Worm (Caenorhabditis elegans) whole organism, late embryonic: Measurements from ENCODE around the gene pccb-1.
A peak's percentile ranks its signal among the peaks of the same experiment; 100 is the strongest.

ENCODE experiments used
- C08G9.2 ChIP-seq: sonication (generic microtip); optimal IDR thresholded peaks from 2 replicates; lab custom pipeline; 2016; ENCODE audit warnings: mild to moderate bottlenecking, missing genetic modification characterization, moderate library complexity, missing compliant biosample characterization
- C38D4.7 ChIP-seq: fragments of 200-800 bp; sonication (Bioruptor generic); optimal IDR thresholded peaks from 2 replicates; lab custom pipeline; 2018; ENCODE audit warnings: mild to moderate bottlenecking, missing genetic modification characterization, moderate library complexity, missing compliant biosample characterization
- F13H6.1 ChIP-seq: sonication (generic microtip); optimal IDR thresholded peaks from 2 replicates; lab custom pipeline; 2016; ENCODE audit warnings: missing genetic modification characterization, missing compliant biosample characterization
- K02D7.2 ChIP-seq: sonication (generic microtip); optimal IDR thresholded peaks from 2 replicates; lab custom pipeline; 2017; ENCODE audit warnings: mild to moderate bottlenecking, missing genetic modification characterization, missing compliant biosample characterization
- T23F11.4 ChIP-seq: fragments of 200-800 bp; sonication (Bioruptor generic); optimal IDR thresholded peaks from 2 replicates; lab custom pipeline; 2018; ENCODE audit warnings: mild to moderate bottlenecking, missing genetic modification characterization, missing compliant biosample characterization
- ahr-1 ChIP-seq: sonication (generic microtip); optimal IDR thresholded peaks from 2 replicates; lab custom pipeline; 2016; ENCODE audit warnings: missing genetic modification characterization, missing compliant biosample characterization
- ceh-14 ChIP-seq: sonication (generic microtip); optimal IDR thresholded peaks from 2 replicates; lab custom pipeline; 2016; ENCODE audit warnings: missing genotype, missing genetic modification characterization, missing compliant biosample characterization
- ceh-18 ChIP-seq: sonication (generic microtip); optimal IDR thresholded peaks from 2 replicates; lab custom pipeline; 2016; ENCODE audit warnings: missing genetic modification characterization, missing compliant biosample characterization
- ceh-22 ChIP-seq: sonication (generic microtip); optimal IDR thresholded peaks from 2 replicates; lab custom pipeline; 2017; ENCODE audit warnings: missing biosample characterization, missing genetic modification characterization
- ceh-24 ChIP-seq: sonication (generic microtip); optimal IDR thresholded peaks from 2 replicates; lab custom pipeline; 2016; ENCODE audit warnings: mild to moderate bottlenecking, missing genetic modification characterization, missing compliant biosample characterization
- ceh-45 ChIP-seq: fragments of 200-800 bp; sonication (Bioruptor generic); IDR thresholded peaks from 2 replicates; pipeline ENCODE4 v1.3.6; 2022; ENCODE audit warnings: missing genetic modification reagents, missing genetic modification characterization, missing compliant biosample characterization
- ceh-48 ChIP-seq: sonication (generic microtip); optimal IDR thresholded peaks from 2 replicates; lab custom pipeline; 2016; ENCODE audit warnings: missing genetic modification characterization, inconsistent platforms, missing compliant biosample characterization
- ceh-6 ChIP-seq: fragments of 200-800 bp; sonication (Bioruptor generic); optimal IDR thresholded peaks from 2 replicates; lab custom pipeline; 2018; ENCODE audit warnings: mild to moderate bottlenecking, missing genetic modification characterization, missing compliant biosample characterization
- elt-2 ChIP-seq: sonication (generic microtip); optimal IDR thresholded peaks from 2 replicates; lab custom pipeline; 2016; ENCODE audit warnings: missing genetic modification reagents, missing genetic modification characterization, missing compliant biosample characterization
- elt-4 ChIP-seq: sonication (generic microtip); optimal IDR thresholded peaks from 2 replicates; lab custom pipeline; 2016; ENCODE audit warnings: missing genetic modification characterization, missing compliant biosample characterization
- ets-4 ChIP-seq: sonication (generic microtip); optimal IDR thresholded peaks from 2 replicates; lab custom pipeline; 2016; ENCODE audit warnings: missing genetic modification characterization, missing compliant biosample characterization
- fax-1 ChIP-seq: sonication (generic microtip); optimal IDR thresholded peaks from 2 replicates; lab custom pipeline; 2016; ENCODE audit warnings: missing genotype, missing genetic modification characterization, missing compliant biosample characterization
- fkh-6 ChIP-seq: sonication (generic microtip); optimal IDR thresholded peaks from 2 replicates; lab custom pipeline; 2016; ENCODE audit warnings: missing genetic modification characterization, missing compliant biosample characterization
- hlh-15 ChIP-seq: sonication (generic microtip); optimal IDR thresholded peaks from 2 replicates; lab custom pipeline; 2016; ENCODE audit warnings: missing genetic modification characterization, missing compliant biosample characterization
- lin-11 ChIP-seq: fragments of 200-800 bp; sonication (Bioruptor generic); optimal IDR thresholded peaks from 2 replicates; lab custom pipeline; 2018; ENCODE audit warnings: mild to moderate bottlenecking, missing genetic modification characterization, missing compliant biosample characterization
- madf-2 ChIP-seq: sonication (generic microtip); optimal IDR thresholded peaks from 2 replicates; lab custom pipeline; 2017; ENCODE audit warnings: missing genetic modification characterization, missing compliant biosample characterization
- nfya-1 ChIP-seq: sonication (generic microtip); optimal IDR thresholded peaks from 2 replicates; lab custom pipeline; 2017; ENCODE audit warnings: missing genetic modification characterization, mild to moderate bottlenecking, missing compliant biosample characterization, antibody characterized with exemption, moderate library complexity
- nhr-232 ChIP-seq: sonication (generic microtip); optimal IDR thresholded peaks from 2 replicates; lab custom pipeline; 2016; ENCODE audit warnings: missing genetic modification characterization, missing compliant biosample characterization
- odd-2 ChIP-seq: sonication (generic microtip); optimal IDR thresholded peaks from 2 replicates; lab custom pipeline; 2017; ENCODE audit warnings: antibody characterized with exemption, mild to moderate bottlenecking, missing genetic modification characterization, missing compliant biosample characterization
- pag-3 ChIP-seq: sonication (generic microtip); optimal IDR thresholded peaks from 2 replicates; lab custom pipeline; 2016; ENCODE audit warnings: missing compliant biosample characterization, missing genetic modification characterization, borderline replicate concordance
- pax-1 ChIP-seq: fragments of 150-350 bp; optimal IDR thresholded peaks from 2 replicates; lab custom pipeline; 2014; ENCODE audit warnings: missing biosample characterization, missing genetic modification characterization
- pha-2 ChIP-seq: sonication (generic microtip); optimal IDR thresholded peaks from 2 replicates; lab custom pipeline; 2017; ENCODE audit warnings: mild to moderate bottlenecking, missing genetic modification characterization, missing compliant biosample characterization
- pros-1 ChIP-seq: fragments of 150-350 bp; optimal IDR thresholded peaks from 2 replicates; lab custom pipeline; 2014; ENCODE audit warnings: missing biosample characterization, missing genetic modification reagents, missing genetic modification characterization
- sdc-2 ChIP-seq: sonication (generic microtip); optimal IDR thresholded peaks from 2 replicates; lab custom pipeline; 2016; ENCODE audit warnings: missing genotype, missing genetic modification characterization, missing compliant biosample characterization
- sox-2 ChIP-seq: fragments of 200-800 bp; sonication (Bioruptor generic); IDR thresholded peaks from 2 replicates; pipeline ENCODE4 v1.3.6; 2022; ENCODE audit warnings: missing genetic modification reagents, missing genetic modification characterization, missing compliant biosample characterization
- sox-4 ChIP-seq: sonication (generic microtip); optimal IDR thresholded peaks from 2 replicates; lab custom pipeline; 2017; ENCODE audit warnings: mild to moderate bottlenecking, missing genetic modification characterization, inconsistent platforms, missing compliant biosample characterization
- tbx-2 ChIP-seq: sonication (generic microtip); optimal IDR thresholded peaks from 2 replicates; lab custom pipeline; 2016; ENCODE audit warnings: missing genetic modification characterization, missing compliant biosample characterization
- tbx-7 ChIP-seq: sonication (generic microtip); optimal IDR thresholded peaks from 2 replicates; lab custom pipeline; 2016; ENCODE audit warnings: missing genotype, missing genetic modification characterization, missing compliant biosample characterization
- unc-3 ChIP-seq, 2 experiments: fragments of 200-800 bp in 1 of 2; sonication (Bioruptor generic) in 1 of 2; sonication (generic microtip) in 1 of 2; conservative IDR thresholded peaks in 1 of 2; optimal IDR thresholded peaks in 1 of 2; 2 replicates each; pipeline versions ENCODE4 v1.3.6 to Lab custom; 2016 to 2022; ENCODE audit warnings: missing compliant biosample characterization in 2 of 2, missing genetic modification characterization in 2 of 2, missing genetic modification reagents in 1 of 2
- unc-42 ChIP-seq: sonication (generic microtip); optimal IDR thresholded peaks from 2 replicates; lab custom pipeline; 2016; ENCODE audit warnings: missing genotype, missing genetic modification characterization, missing compliant biosample characterization
- unc-55 ChIP-seq: sonication (generic microtip); optimal IDR thresholded peaks from 2 replicates; lab custom pipeline; 2017; ENCODE audit warnings: missing biosample characterization, missing genetic modification reagents, missing genetic modification characterization

The pccb-1 gene

ce11 chrX:3106137-3106536 is 16.8 kb downstream of the pccb-1 start, which contains the start of gene K10B3.5 (continued):
- TF ChIP-seq pha-2: no peak
- no peak for TF ChIP-seq nhr-232 (tag; lab: Kevin White, UChicago)
- TF ChIP-seq sox-4 (tag; lab: Kevin White, UChicago): no peak
- TF ChIP-seq unc-42 (tag; lab: Kevin White, UChicago): peak; percentile 33
- TF ChIP-seq ceh-6 (GFP tag; lab: Kevin White, UChicago): no peak
- TF ChIP-seq unc-55: no peak
- no peak for TF ChIP-seq ceh-14 (tag; lab: Kevin White, UChicago)

DNA sequence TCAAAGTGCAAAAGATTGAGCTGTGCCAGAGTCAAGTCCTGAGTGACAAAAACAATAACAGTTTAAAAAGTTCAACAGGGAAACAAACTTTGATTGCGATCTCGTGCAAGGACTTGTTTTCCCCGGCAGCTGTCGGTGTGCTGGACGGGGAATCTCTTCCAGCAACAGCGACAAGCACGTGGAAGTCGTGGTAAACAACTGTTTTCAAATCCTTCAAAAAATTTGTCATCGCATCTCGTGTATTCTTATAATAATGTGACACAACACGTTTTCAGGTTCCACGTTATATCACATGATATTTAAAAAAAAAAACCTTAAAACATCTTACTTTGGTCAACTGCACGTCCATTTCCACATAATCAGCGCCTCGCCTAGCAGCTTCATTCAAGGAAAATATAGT is 19.3 kb downstream of the pccb-1 start:
- TF ChIP-seq sox-2 (GFP tag; lab: Robert Waterston, UW) (no peak), ahr-1 (no peak), sdc-2 (tag; lab: Kevin White, UChicago) (no peak), elt-2 (tag; lab: Kevin White, UChicago) (no peak), elt-4 (tag; lab: Kevin White, UChicago) (no peak), unc-55 (no peak), K02D7.2 (tag; lab: Kevin White, UChicago) (no peak), tbx-7 (no peak), ceh-48 (tag; lab: Kevin White, UChicago) (no peak), ceh-6 (GFP tag; lab: Kevin White, UChicago) (no peak), F13H6.1 (no peak), madf-2 (tag; lab: Kevin White, UChicago) (no peak), C08G9.2 (tag; lab: Kevin White, UChicago) (no peak)

DNA sequence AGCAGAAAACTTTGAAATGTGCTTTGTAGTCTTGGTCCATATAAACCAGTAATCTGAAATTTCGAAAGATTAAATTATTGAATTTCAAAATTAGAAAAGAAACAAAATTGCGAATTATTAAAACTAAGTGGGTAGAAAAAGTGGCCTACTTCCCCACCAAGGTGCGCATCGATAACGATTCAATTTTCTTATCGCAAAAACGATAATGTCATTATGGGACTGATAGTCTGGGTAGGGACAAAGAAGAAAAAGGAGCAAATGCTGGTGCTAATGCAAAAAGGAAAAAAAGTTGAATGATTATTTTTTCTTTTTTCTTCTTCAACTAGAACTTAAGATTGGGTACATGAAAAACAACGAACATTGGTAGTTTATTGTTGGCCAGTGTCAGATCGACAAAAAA is 21.2 kb downstream of the pccb-1 start, which contains the start of gene gpcp-1:
gpcp-1 (minus strand) TSS at position 53 of the 400 bp plus-strand sequence.
- TF ChIP-seq tbx-2 (tag; lab: Kevin White, UChicago) (no peak), elt-2 (tag; lab: Kevin White, UChicago) (peak; percentile 91)

ce11 chrX:3111066-3111465 is 21.7 kb downstream of the pccb-1 start:
- TF ChIP-seq ets-4: no peak
- peak; percentile 71 for TF ChIP-seq unc-42 (tag; lab: Kevin White, UChicago)
- no peak for TF ChIP-seq pax-1
- no peak for TF ChIP-seq unc-3 (GFP tag; conservative IDR thresholded peaks at IDR 0.05; lab: Robert Waterston, UW)
- TF ChIP-seq unc-3 (tag; optimal IDR thresholded peaks at IDR 0.05; lab: Kevin White, UChicago): peak; percentile 4

DNA sequence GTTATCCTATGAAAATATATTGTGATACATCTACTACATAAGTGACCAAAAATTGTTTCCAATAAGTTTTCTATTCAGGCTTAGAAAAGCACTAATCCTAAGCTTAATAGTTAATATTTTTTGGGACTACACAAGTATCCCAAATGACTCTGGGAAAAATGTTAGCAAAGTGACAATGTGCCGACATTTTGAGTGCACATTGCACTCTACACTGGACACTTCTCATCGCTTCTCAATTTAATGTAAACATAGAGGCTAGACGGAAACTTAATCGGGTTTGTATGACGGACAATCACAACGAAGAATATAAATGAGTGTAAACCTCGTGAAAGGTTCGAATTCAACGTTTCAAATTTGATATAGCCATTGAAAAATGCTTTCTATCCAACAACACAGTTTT is 22.3 kb downstream of the pccb-1 start:
- TF ChIP-seq elt-2 (tag; lab: Kevin White, UChicago): no peak
- peak; percentile 12 for TF ChIP-seq unc-55
- TF ChIP-seq unc-42 (tag; lab: Kevin White, UChicago): peak; percentile 14
- TF ChIP-seq, all 69 proteins: peak for 2

DNA sequence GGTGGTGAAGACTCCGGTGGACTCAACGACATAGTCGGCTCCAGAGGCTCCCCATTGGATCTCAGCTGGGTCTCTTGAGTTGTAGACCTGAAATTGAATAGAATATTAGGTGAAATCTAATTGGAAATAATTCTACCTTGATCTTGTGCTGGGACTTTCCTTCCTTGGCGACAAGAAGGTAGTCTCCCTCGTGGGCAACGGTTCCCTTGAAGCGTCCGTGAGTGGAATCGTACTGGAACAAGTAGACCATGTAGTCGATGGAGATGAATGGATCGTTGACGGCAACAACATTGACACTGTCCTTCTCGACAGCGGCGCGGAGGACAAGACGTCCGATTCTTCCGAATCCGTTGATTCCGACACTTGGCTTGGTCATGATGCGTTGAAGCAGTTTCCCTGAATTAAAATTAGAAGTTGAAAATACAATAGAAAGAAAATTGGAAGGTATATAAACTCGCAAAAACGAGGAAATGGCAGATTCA is 23.6 kb downstream of the pccb-1 start, which contains the start of gene gpd-3:
gpd-3 (minus strand) TSS at position 396 of the 482 bp plus-strand sequence.
- TF ChIP-seq ceh-22 (tag; lab: Kevin White, UChicago) (no peak), pag-3 (tag; lab: Kevin White, UChicago) (no peak), sox-2 (GFP tag; lab: Robert Waterston, UW) (no peak), ceh-18 (tag; lab: Kevin White, UChicago) (no peak), ceh-45 (GFP tag; lab: Robert Waterston, UW) (no peak)
- TF ChIP-seq, all 69 proteins: peak for 0

ce11 chrX:3114306-3115133 is 25.2 kb downstream of the pccb-1 start, which contains the start of gene gpd-2:
TSS of gene gpd-2 (minus strand) at chrX:3114689.
- no peak for TF ChIP-seq fkh-6 (tag; lab: Kevin White, UChicago)
- no peak for TF ChIP-seq fax-1 (tag; lab: Kevin White, UChicago)
- TF ChIP-seq odd-2 (tag; lab: Kevin White, UChicago): no peak
- no peak for TF ChIP-seq nhr-232 (tag; lab: Kevin White, UChicago)
- TF ChIP-seq lin-11 (tag; lab: Kevin White, UChicago): no peak
- no peak for TF ChIP-seq C38D4.7 (GFP tag; lab: Kevin White, UChicago)
- TF ChIP-seq ceh-24 (tag; lab: Kevin White, UChicago): no peak
- TF ChIP-seq T23F11.4 (GFP tag; lab: Kevin White, UChicago): no peak
- no peak for TF ChIP-seq C08G9.2 (tag; lab: Kevin White, UChicago)
- no peak for TF ChIP-seq tbx-7
- TF ChIP-seq tbx-2 (tag; lab: Kevin White, UChicago): no peak
- TF ChIP-seq pag-3 (tag; lab: Kevin White, UChicago): no peak
- TF ChIP-seq hlh-15 (tag; lab: Kevin White, UChicago): no peak
- no peak for TF ChIP-seq ceh-48 (tag; lab: Kevin White, UChicago)
- no peak for TF ChIP-seq sox-4 (tag; lab: Kevin White, UChicago)
- no peak for TF ChIP-seq pros-1
- TF ChIP-seq nfya-1 (tag; lab: Kevin White, UChicago): no peak
